Worm (Caenorhabditis elegans) whole organism, early embryonic: Measurements from ENCODE around the gene nlp-82.
A peak's percentile ranks its signal among the peaks of the same experiment; 100 is the strongest.

Source experiments
- B0310.2 ChIP-seq: sonication (generic microtip); optimal IDR thresholded peaks from 2 replicates; lab custom pipeline; 2016; ENCODE audit warnings: mild to moderate bottlenecking, missing genetic modification characterization, missing compliant biosample characterization
- F13C5.2 ChIP-seq: sonication (generic microtip); optimal IDR thresholded peaks from 2 replicates; lab custom pipeline; 2017; ENCODE audit warnings: mild to moderate bottlenecking, missing genetic modification characterization, inconsistent platforms, missing compliant biosample characterization
- aly-1 ChIP-seq: sonication (generic microtip); optimal IDR thresholded peaks from 2 replicates; lab custom pipeline; 2016; ENCODE audit warnings: missing genetic modification characterization, missing compliant biosample characterization
- ama-1 ChIP-seq: fragments of 150-350 bp; optimal IDR thresholded peaks from 2 replicates; lab custom pipeline; 2014
- ceh-13 ChIP-seq: fragments of 200-800 bp; sonication (Bioruptor generic); optimal IDR thresholded peaks from 2 replicates; lab custom pipeline; 2018; ENCODE audit warnings: mild to moderate bottlenecking, missing genetic modification characterization, missing compliant biosample characterization
- ceh-36 ChIP-seq: sonication (generic microtip); optimal IDR thresholded peaks from 2 replicates; lab custom pipeline; 2016; ENCODE audit warnings: missing genetic modification characterization, inconsistent platforms, missing compliant biosample characterization
- ets-7 ChIP-seq: sonication (generic microtip); optimal IDR thresholded peaks from 2 replicates; lab custom pipeline; 2016; ENCODE audit warnings: missing genotype, missing genetic modification characterization, missing compliant biosample characterization
- flt-1 ChIP-seq: fragments of 200-800 bp; sonication (Bioruptor generic); IDR thresholded peaks from 2 replicates; pipeline ENCODE4 v1.3.6; 2022; ENCODE audit warnings: missing genetic modification characterization, missing compliant biosample characterization
- hmbx-1 ChIP-seq: sonication (generic microtip); optimal IDR thresholded peaks from 2 replicates; lab custom pipeline; 2016; ENCODE audit warnings: mild to moderate bottlenecking, missing genetic modification characterization, missing compliant biosample characterization
- hmg-4 ChIP-seq: fragments of 200-800 bp; sonication (Bioruptor generic); optimal IDR thresholded peaks from 2 replicates; lab custom pipeline; 2018; ENCODE audit warnings: mild to moderate bottlenecking, missing genetic modification characterization, missing compliant biosample characterization
- hnd-1 ChIP-seq: sonication (generic microtip); optimal IDR thresholded peaks from 2 replicates; lab custom pipeline; 2016; ENCODE audit warnings: missing genetic modification characterization, missing compliant biosample characterization
- pes-1 ChIP-seq: fragments of 200-800 bp; sonication (Bioruptor generic); IDR thresholded peaks from 2 replicates; pipeline ENCODE4 v1.3.6; 2022; ENCODE audit warnings: missing genetic modification reagents, missing genetic modification characterization, missing compliant biosample characterization
- scrt-1 ChIP-seq: fragments of 200-800 bp; sonication (Bioruptor generic); IDR thresholded peaks from 2 replicates; pipeline ENCODE4 v1.3.6; 2022; ENCODE audit warnings: missing genetic modification characterization, missing compliant biosample characterization
- sea-1 ChIP-seq: fragments of 200-800 bp; sonication (Bioruptor generic); conservative IDR thresholded peaks from 2 replicates; pipeline ENCODE4 v1.3.6; 2022; ENCODE audit warnings: missing genetic modification characterization, missing compliant biosample characterization
- tbx-11 ChIP-seq: fragments of 200-800 bp; sonication (Bioruptor generic); IDR thresholded peaks from 2 replicates; pipeline ENCODE4 v1.3.6; 2022; ENCODE audit warnings: missing genetic modification characterization, missing compliant biosample characterization
- tbx-37 ChIP-seq: fragments of 200-800 bp; sonication (Bioruptor generic); conservative IDR thresholded peaks from 2 replicates; pipeline ENCODE4 v1.3.6; 2022; ENCODE audit warnings: missing genetic modification reagents, missing genetic modification characterization, missing compliant biosample characterization
- tra-4 ChIP-seq: sonication (generic microtip); optimal IDR thresholded peaks from 2 replicates; lab custom pipeline; 2017; ENCODE audit warnings: missing genetic modification characterization, missing compliant biosample characterization

Gene nlp-82

DNA sequence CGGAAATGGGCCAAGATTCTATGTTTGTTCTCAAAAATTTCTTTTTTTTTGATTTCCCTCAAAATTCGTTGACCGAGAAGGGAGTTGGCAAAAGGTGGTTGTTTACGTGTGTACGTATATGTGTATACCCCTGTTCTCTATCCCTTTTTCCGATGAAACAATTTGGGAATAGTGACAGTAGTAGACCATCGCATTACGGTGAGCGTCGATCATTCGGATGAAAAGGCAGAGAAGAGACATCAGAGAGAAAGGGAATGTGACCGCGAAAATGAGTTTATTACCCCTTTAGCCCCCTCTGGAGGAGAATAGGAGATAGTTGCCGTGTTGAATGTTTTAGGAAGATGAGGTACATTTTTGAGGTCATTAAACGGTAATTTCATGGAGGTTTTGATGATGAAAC lies 5.9 kb upstream of the nlp-82 start:
- peak; percentile 25 for TF ChIP-seq hmg-4
- no peak for TF ChIP-seq flt-1 (GFP tag; lab: Robert Waterston, UW)

DNA sequence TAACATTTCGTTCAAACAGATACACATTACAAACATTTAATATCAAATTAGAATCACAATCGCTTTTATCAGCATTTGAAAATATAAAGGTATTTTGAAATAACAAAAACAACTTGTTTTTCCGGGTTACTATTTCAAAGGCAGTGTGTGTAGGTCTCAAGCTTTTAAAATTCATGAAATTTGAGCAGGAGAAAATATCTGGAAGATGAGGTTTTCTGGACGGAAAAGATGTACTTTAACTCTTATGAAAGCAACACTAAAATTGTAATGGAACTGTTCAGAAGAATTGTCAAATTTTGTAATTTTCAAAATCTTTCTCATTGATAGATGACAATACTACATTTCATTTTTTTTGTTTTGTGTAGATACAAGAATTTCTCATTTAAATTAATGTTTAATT lies 4.5 kb upstream of the nlp-82 start:
- peak; percentile 1 for TF ChIP-seq ama-1 (lab: Kevin White, UChicago)
- TF ChIP-seq ceh-36 (tag; lab: Kevin White, UChicago): no peak
- no peak for TF ChIP-seq tbx-11 (GFP tag; lab: Robert Waterston, UW)
- no peak for TF ChIP-seq hmg-4

DNA sequence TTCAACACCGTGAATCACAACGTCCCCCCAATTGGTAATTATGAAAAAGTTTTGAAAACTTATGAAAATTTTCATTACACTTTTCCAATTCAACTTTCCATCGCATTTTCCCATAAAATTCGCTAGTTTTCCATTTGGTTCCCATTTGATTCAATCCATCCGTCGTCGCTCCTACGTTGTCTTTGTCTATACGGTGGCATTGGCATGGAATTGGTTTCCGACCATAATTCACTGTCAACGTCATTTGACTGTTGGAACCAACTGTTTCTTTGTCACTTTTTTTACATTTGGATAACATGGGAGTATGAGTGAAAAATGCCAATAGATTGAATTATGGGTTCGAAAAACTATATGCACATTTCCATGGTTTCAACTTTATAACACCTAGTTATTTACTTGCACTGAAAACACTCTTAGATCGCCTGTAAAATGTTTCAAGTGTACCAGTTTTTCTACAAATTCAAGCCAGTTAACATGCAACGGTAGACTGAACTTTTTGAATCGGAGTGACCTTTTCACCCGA lies 4.0 kb upstream of the nlp-82 start:
- TF ChIP-seq B0310.2 (peak; percentile 51), ets-7 (tag; lab: Kevin White, UChicago) (no peak), tbx-37 (no peak), ama-1 (lab: Kevin White, UChicago) (peak; percentile 80), hmbx-1 (tag; lab: Kevin White, UChicago) (no peak), hmg-4 (peak; percentile 35), sea-1 (GFP tag; lab: Robert Waterston, UW) (no peak), F13C5.2 (tag; lab: Kevin White, UChicago) (no peak)

DNA sequence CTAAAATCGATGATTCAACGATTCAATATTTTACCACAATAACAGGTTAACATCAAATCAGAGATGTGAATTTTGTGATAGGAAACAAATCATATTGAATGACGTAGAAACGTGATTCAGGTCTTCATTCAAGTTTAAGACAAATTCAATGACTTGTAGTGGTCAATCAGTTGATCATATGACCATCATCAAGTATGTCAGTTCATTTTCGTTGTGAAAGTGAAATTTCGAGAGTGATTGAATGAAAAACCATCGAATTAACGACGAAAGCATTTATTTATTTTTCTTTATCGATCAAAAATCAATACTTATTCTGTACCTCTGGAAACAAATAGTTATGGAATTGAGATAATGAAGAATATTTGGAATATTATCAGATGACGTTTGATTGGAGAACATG lies 2.6 kb downstream of the nlp-82 start:
- TF ChIP-seq ceh-36 (tag; lab: Kevin White, UChicago) (no peak), F13C5.2 (tag; lab: Kevin White, UChicago) (no peak), hmbx-1 (tag; lab: Kevin White, UChicago) (no peak), scrt-1 (no peak), ceh-13 (GFP tag; lab: Kevin White, UChicago) (no peak), hmg-4 (no peak), tbx-37 (no peak)

DNA sequence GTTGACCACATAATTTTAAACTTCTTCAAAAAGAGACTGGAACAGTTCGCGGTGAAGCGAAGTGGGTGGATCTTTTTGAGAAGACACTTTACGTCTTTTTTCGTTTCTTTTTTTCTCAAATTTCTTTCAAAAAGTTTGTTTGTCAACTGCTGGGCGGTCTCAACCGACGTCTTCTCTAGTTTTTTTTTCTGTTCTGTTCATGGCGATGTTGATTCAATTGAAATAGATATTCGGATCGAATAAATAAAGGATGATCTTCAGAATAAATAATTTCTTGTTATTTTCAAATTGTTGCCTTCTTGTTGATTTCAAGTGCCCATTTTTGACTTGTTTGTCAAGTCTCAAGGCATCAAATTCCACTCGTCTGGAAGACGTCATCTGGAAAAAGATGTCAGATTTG lies 3.7 kb downstream of the nlp-82 start, which contains the start of gene T26C5.4:
Gene T26C5.4, minus strand, starts transcription at position 101 of the 400 bp plus-strand sequence.
- TF ChIP-seq ets-7 (tag; lab: Kevin White, UChicago) (no peak), tbx-37 (no peak), ceh-13 (GFP tag; lab: Kevin White, UChicago) (no peak), hmg-4 (no peak), aly-1 (tag; lab: Kevin White, UChicago) (no peak), scrt-1 (no peak), B0310.2 (no peak), sea-1 (GFP tag; lab: Robert Waterston, UW) (no peak), hmbx-1 (tag; lab: Kevin White, UChicago) (no peak), ama-1 (lab: Kevin White, UChicago) (no peak), tbx-11 (GFP tag; lab: Robert Waterston, UW) (no peak), flt-1 (GFP tag; lab: Robert Waterston, UW) (no peak)

DNA sequence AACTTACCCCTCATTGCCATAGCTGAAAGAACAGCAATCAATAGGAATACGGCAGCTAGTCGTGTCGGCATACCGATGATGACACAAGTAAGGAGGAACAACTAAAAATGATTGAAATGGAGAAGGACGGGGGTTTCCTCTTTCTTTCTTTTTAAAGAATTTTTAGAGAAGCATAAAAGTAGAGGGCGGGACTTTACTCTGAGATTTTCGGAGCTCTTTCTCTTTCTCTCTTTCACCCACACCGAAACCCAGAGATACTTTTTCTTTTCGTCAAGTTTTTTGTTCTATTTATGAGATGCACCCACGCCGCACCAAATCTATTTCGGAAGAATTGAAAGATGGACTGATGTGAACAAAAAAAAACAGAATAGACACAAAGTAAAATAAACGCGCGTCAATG lies 7.4 kb downstream of the nlp-82 start, which contains the start of gene T26C5.5:
Gene T26C5.5, minus strand, starts transcription at position 101 of the 400 bp plus-strand sequence.
- TF ChIP-seq ceh-13 (GFP tag; lab: Kevin White, UChicago) (no peak), hmg-4 (no peak), ets-7 (tag; lab: Kevin White, UChicago) (no peak), tbx-11 (GFP tag; lab: Robert Waterston, UW) (no peak), B0310.2 (no peak), flt-1 (GFP tag; lab: Robert Waterston, UW) (no peak), scrt-1 (no peak), pes-1 (GFP tag; lab: Robert Waterston, UW) (no peak), hnd-1 (no peak), sea-1 (GFP tag; lab: Robert Waterston, UW) (no peak), aly-1 (tag; lab: Kevin White, UChicago) (no peak), ama-1 (lab: Kevin White, UChicago) (no peak)

DNA sequence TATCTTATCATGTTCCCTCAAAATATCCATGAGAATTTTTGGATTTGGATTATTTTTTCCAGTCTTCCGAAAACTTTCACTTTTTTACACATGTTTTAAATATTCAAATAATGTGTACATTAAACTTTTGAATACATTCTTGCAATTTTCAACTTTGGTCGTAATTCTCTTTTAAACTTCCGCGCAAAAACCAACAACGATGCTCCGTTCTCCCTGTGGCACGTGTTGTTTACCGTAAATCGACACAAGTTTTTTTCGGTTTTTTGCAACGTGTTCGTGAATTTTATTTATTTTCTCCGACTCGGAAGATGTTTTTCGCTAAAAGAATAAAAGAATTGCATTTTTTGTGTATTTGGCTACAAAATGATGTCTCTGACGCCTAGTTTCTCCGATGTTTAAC lies 11.3 kb downstream of the nlp-82 start:
- peak; percentile 23 for TF ChIP-seq F13C5.2 (tag; lab: Kevin White, UChicago)
- TF ChIP-seq ceh-13 (GFP tag; lab: Kevin White, UChicago): no peak
- no peak for TF ChIP-seq scrt-1
- no peak for TF ChIP-seq tbx-11 (GFP tag; lab: Robert Waterston, UW)
- TF ChIP-seq ets-7 (tag; lab: Kevin White, UChicago): no peak
- TF ChIP-seq ceh-36 (tag; lab: Kevin White, UChicago): no peak

DNA sequence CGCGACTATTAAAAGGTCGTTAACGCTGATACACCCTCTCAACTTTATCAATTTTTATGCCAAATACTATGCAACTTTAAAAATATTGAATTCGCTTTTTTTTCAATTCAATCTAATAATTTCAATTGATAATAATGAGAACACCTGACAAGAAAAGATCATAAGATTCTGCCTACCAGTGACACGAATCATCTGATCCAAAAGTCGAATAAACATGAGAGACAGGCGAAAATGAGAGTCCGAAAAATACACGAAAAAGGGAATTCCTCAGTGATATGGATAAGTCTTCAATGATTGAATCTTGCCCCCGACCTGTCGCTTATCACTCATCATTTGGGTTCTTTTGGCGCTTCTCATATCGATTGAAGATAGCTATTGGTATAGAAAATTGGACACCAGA lies 12.5 kb downstream of the nlp-82 start:
- TF ChIP-seq hmg-4 (no peak), sea-1 (GFP tag; lab: Robert Waterston, UW) (no peak), tra-4 (tag; lab: Kevin White, UChicago) (no peak), ceh-36 (tag; lab: Kevin White, UChicago) (no peak), F13C5.2 (tag; lab: Kevin White, UChicago) (no peak), pes-1 (GFP tag; lab: Robert Waterston, UW) (no peak), ets-7 (tag; lab: Kevin White, UChicago) (no peak)

DNA sequence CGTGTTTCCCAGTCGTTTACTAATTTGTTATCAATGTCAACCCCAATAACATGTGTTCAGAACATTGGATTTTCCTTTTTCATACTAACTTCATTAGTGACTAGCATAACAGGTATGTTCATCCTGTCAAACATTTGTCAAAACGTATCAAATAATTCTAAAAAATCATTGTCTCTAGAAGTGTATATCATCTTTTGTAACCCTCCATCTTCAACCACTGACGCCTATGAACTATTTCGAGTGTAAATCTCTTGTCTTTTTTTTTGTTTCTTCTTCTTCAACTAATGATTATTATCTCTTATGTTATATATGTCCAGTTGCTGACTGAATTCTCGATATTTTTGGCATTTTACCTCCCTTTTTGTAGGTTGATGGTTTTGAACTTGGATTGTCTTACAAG lies 16.4 kb downstream of the nlp-82 start:
- TF ChIP-seq scrt-1 (no peak), ceh-13 (GFP tag; lab: Kevin White, UChicago) (no peak), ceh-36 (tag; lab: Kevin White, UChicago) (no peak), flt-1 (GFP tag; lab: Robert Waterston, UW) (no peak), sea-1 (GFP tag; lab: Robert Waterston, UW) (no peak), hnd-1 (no peak), ets-7 (tag; lab: Kevin White, UChicago) (no peak), F13C5.2 (tag; lab: Kevin White, UChicago) (no peak), ama-1 (lab: Kevin White, UChicago) (no peak), tra-4 (tag; lab: Kevin White, UChicago) (no peak), pes-1 (GFP tag; lab: Robert Waterston, UW) (no peak), hmg-4 (no peak), tbx-37 (no peak), tbx-11 (GFP tag; lab: Robert Waterston, UW) (no peak)
